Worm (Caenorhabditis elegans): ENCODE measurements around the gene F54D12.9.
A peak's percentile ranks its signal among the peaks of the same experiment; 100 is the strongest.

Gene F54D12.9

ce11 chrII:1344524-1345119 is 36.9 kb downstream of the F54D12.9 start:
- TF ChIP-seq ceh-20 (GFP tag; IDR thresholded peaks at IDR 0.05) (peak; percentile 75), D1046.2 (GFP tag; IDR thresholded peaks at IDR 0.05) (no peak), vab-7 (GFP tag; IDR thresholded peaks at IDR 0.05) (peak; percentile 34; the same call in 1 of the 2 replicates), lsy-2 (tag; optimal IDR thresholded peaks at IDR 0.05) (peak in 1 of 2 experiments; percentile 38), unc-62 (GFP tag; optimal IDR thresholded peaks at IDR 0.05 in 1 of 2) (peak in 1 of 2 experiments; percentile 79), unc-62 (tag; optimal IDR thresholded peaks at IDR 0.05) (no peak), aha-1 (tag) (peak; percentile 12), pqm-1 (tag; optimal IDR thresholded peaks at IDR 0.05) (no peak), dpl-1 (GFP tag; optimal IDR thresholded peaks at IDR 0.05) (peak; percentile 10), aly-2 (tag; optimal IDR thresholded peaks at IDR 0.05) (no peak), ztf-7 (tag; optimal IDR thresholded peaks at IDR 0.05) (no peak), hlh-30 (tag; optimal IDR thresholded peaks at IDR 0.05; ENCODE audit: insufficient read depth) (peak; percentile 31), zfp-2 (tag; optimal IDR thresholded peaks at IDR 0.05) (peak; percentile 21), ceh-28 (tag; optimal IDR thresholded peaks at IDR 0.05) (no peak)

- TF ChIP-seq T20F7.1 (GFP tag; optimal IDR thresholded peaks at IDR 0.05) (no peak), aha-1 (tag) (peak; percentile 55), egl-43 (GFP tag; IDR thresholded peaks at IDR 0.05) (no peak)
Measured at ce11 chrII:1343748-1344147, 37.8 kb downstream of the F54D12.9 start.

ce11 chrII:1341416-1341815 is 40.1 kb downstream of the F54D12.9 start:
- TF ChIP-seq ctbp-1 (GFP tag; IDR thresholded peaks at IDR 0.05) (peak; percentile 60), D1046.2 (GFP tag; IDR thresholded peaks at IDR 0.05) (no peak), ces-1 (GFP tag; optimal IDR thresholded peaks at IDR 0.05) (peak; percentile 89), zfp-2 (tag; optimal IDR thresholded peaks at IDR 0.05) (no peak), lsy-2 (tag; optimal IDR thresholded peaks at IDR 0.05) (peak in 1 of 2 experiments; percentile 7), mep-1 (tag; optimal IDR thresholded peaks at IDR 0.05) (peak; percentile 10), vab-7 (GFP tag; IDR thresholded peaks at IDR 0.05) (no peak), hmg-1.1 (GFP tag; IDR thresholded peaks at IDR 0.05) (peak; percentile 30; the same call in 1 of the 2 replicates), F44E2.7 (GFP tag; IDR thresholded peaks at IDR 0.05) (no peak), F26F4.8 (GFP tag; conservative IDR thresholded peaks at IDR 0.05) (no peak), aha-1 (tag) (peak; percentile 30)

- no peak for TF ChIP-seq pqm-1 (tag; optimal IDR thresholded peaks at IDR 0.05)
- peak; percentile 1 for TF ChIP-seq aha-1 (tag)
- peak in 1 of 2 experiments; percentile 51 for TF ChIP-seq unc-62 (GFP tag; optimal IDR thresholded peaks at IDR 0.05 in 1 of 2)
- TF ChIP-seq unc-62 (tag; optimal IDR thresholded peaks at IDR 0.05), result no peak
- TF ChIP-seq ceh-44 (GFP tag; IDR thresholded peaks at IDR 0.05), result no peak
Measured at ce11 chrII:1340049-1340448, 41.5 kb downstream of the F54D12.9 start.

ce11 chrII:1338196-1338595 is 43.3 kb downstream of the F54D12.9 start:
- 0 out of 2 replicates have a peak, but pooled peaks have one; percentile 17 for TF ChIP-seq hmg-1.1 (GFP tag; IDR thresholded peaks at IDR 0.05)
- TF ChIP-seq mes-2 (tag; optimal IDR thresholded peaks at IDR 0.05; ENCODE audit: poor library complexity, severe bottlenecking), result peak; percentile 8
- TF ChIP-seq F37D6.2 (tag; optimal IDR thresholded peaks at IDR 0.05), result no peak

Data from whole organism, L4 larva.